Worm (Caenorhabditis elegans): ENCODE measurements around the gene ash-2.

ash-2 gene

DNA sequence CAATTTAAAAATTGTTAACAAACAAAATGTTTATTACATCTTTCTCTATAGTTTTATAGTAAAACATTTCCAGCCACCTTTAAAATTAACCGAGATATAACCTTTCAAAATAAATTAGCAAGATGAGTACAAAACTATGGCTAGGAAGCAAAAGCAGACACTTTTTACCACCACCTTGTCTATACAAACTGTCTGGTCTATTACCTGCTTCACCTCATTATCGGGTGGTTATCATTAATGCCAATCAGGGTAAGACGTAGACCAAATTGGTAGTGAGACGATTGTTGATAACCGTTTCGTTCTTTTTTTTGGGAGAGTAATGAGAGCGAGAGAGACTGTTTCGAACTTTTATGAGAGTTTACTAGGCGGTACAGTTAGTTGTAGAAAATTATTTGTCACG lies 43.2 kb upstream of the ash-2 start:
- TF ChIP-seq elt-2 (tag; optimal IDR thresholded peaks at IDR 0.05), result peak; percentile 24
- TF ChIP-seq sea-2 (GFP tag; optimal IDR thresholded peaks at IDR 0.05), result no peak
- TF ChIP-seq aly-2 (tag; optimal IDR thresholded peaks at IDR 0.05), result no peak

DNA sequence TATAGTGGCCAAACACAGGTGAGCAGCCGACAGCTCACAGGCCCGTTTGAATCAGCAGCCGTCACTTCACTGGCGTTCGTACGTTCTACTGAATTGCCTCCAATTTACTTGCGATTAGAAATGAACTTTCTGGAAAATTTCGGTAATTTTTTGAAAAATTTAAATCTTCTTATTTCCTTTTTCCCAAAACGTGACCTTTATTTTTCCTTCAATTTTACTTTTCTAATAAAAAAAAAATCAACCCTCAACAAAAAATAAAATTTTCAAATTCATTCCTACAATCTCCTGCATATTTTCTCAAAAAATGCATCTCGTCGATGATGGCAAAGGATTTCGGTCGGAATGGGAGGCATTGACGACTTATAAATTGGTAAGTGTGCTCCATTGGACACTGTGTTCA lies 31.2 kb upstream of the ash-2 start, which contains the start of gene W03C9.8:
W03C9.8 (plus strand) TSS at position 301 of the 400 bp plus-strand sequence.
- TF ChIP-seq nhr-28 (tag; optimal IDR thresholded peaks at IDR 0.05) (no peak), zag-1 (tag; optimal IDR thresholded peaks at IDR 0.05) (no peak), ceh-9 (tag; optimal IDR thresholded peaks at IDR 0.05) (no peak), tbx-2 (tag; optimal IDR thresholded peaks at IDR 0.05) (no peak), egl-5 (tag; optimal IDR thresholded peaks at IDR 0.05) (no peak), elt-2 (tag; optimal IDR thresholded peaks at IDR 0.05) (no peak), mdl-1 (tag; optimal IDR thresholded peaks at IDR 0.05) (no peak), ceh-82 (tag; optimal IDR thresholded peaks at IDR 0.05) (no peak), skn-1 (tag; optimal IDR thresholded peaks at IDR 0.05) (no peak), daf-12 (tag; optimal IDR thresholded peaks at IDR 0.05) (no peak), pqm-1 (tag; optimal IDR thresholded peaks at IDR 0.05) (no peak), lsy-12 (tag; optimal IDR thresholded peaks at IDR 0.05) (no peak), eor-1 (tag; optimal IDR thresholded peaks at IDR 0.05) (no peak), R02D3.7 (tag; optimal IDR thresholded peaks at IDR 0.05) (no peak), nhr-25 (tag; optimal IDR thresholded peaks at IDR 0.05) (no peak)

DNA sequence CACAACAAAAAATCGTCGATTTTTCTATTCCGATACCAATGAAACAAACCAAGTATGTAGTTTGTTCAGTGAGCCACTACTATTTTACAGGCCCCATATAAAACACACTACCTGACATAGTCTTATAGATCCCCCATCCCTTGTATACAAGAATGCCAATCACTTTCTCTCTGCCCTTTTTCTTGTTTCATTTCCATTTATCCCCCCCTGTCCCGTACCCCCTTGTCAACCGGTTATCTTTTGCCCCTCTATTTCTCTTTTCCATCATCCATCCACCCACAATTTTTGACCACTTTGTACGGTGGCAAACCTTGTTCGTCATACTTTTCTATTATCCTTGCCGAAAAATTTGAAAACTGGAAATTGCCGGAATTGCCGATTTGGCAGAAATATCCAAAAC lies 26.7 kb upstream of the ash-2 start:
- TF ChIP-seq lin-15B (tag; optimal IDR thresholded peaks at IDR 0.05) (no peak), nhr-76 (tag; optimal IDR thresholded peaks at IDR 0.05) (no peak), fos-1 (tag; optimal IDR thresholded peaks at IDR 0.05) (no peak), elt-2 (tag; optimal IDR thresholded peaks at IDR 0.05) (no peak), ama-1 (optimal IDR thresholded peaks at IDR 0.05) (no peak), ztf-11 (tag; optimal IDR thresholded peaks at IDR 0.05) (no peak), ceh-9 (tag; optimal IDR thresholded peaks at IDR 0.05) (no peak), jun-1 (tag; optimal IDR thresholded peaks at IDR 0.05) (no peak), fkh-2 (tag; optimal IDR thresholded peaks at IDR 0.05) (no peak), elt-1 (tag; optimal IDR thresholded peaks at IDR 0.05) (no peak), pqm-1 (tag; optimal IDR thresholded peaks at IDR 0.05) (no peak), ceh-16 (tag; optimal IDR thresholded peaks at IDR 0.05) (no peak), snpc-4 (tag; optimal IDR thresholded peaks at IDR 0.05) (no peak), skn-1 (tag; optimal IDR thresholded peaks at IDR 0.05) (no peak), pha-4 (tag; optimal IDR thresholded peaks at IDR 0.05) (no peak), lin-39 (tag; optimal IDR thresholded peaks at IDR 0.05) (no peak), lsy-12 (tag; optimal IDR thresholded peaks at IDR 0.05) (no peak), unc-62 (GFP tag; optimal IDR thresholded peaks at IDR 0.05) (no peak)

DNA sequence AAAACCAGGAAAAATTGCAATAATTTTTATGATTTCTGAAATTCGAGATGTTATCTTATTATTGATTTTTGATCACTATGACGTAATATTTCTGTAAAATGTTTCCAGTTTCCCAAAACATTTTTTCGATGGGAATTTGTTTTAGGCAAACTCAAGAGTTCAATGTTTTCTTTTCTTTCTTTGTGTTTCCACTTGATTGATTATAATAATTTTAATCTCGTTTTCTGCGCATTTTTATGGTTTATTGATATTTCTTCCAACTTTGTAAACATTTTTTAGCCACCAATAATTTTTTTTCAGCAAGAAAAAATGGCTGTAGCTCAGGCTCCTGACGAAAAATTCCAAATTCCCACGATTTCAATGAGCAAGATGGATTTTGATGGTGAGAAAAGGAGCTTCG lies 25.4 kb upstream of the ash-2 start, which contains the start of gene W03C9.6:
W03C9.6 (plus strand) TSS at position 301 of the 400 bp plus-strand sequence.
- no peak for TF ChIP-seq nhr-76 (tag; optimal IDR thresholded peaks at IDR 0.05)
- no peak for TF ChIP-seq nhr-12 (tag; optimal IDR thresholded peaks at IDR 0.05)
- TF ChIP-seq elt-1 (tag; optimal IDR thresholded peaks at IDR 0.05), result no peak
- no peak for TF ChIP-seq nhr-237 (tag; optimal IDR thresholded peaks at IDR 0.05)
- no peak for TF ChIP-seq ztf-4 (tag; optimal IDR thresholded peaks at IDR 0.05)
- TF ChIP-seq lin-39 (tag; optimal IDR thresholded peaks at IDR 0.05), result no peak
- no peak for TF ChIP-seq sea-2 (GFP tag; optimal IDR thresholded peaks at IDR 0.05)
- no peak for TF ChIP-seq R02D3.7 (tag; optimal IDR thresholded peaks at IDR 0.05)
- TF ChIP-seq eor-1 (tag; optimal IDR thresholded peaks at IDR 0.05), result no peak
- no peak for TF ChIP-seq jun-1 (tag; optimal IDR thresholded peaks at IDR 0.05)
- no peak for TF ChIP-seq ceh-82 (tag; optimal IDR thresholded peaks at IDR 0.05)
- no peak for TF ChIP-seq fkh-2 (tag; optimal IDR thresholded peaks at IDR 0.05)
- no peak for TF ChIP-seq nhr-11 (tag; optimal IDR thresholded peaks at IDR 0.05)
- no peak for TF ChIP-seq mml-1 (tag; optimal IDR thresholded peaks at IDR 0.05)
- no peak for TF ChIP-seq ceh-16 (tag; optimal IDR thresholded peaks at IDR 0.05)
- no peak for TF ChIP-seq ceh-28 (tag; optimal IDR thresholded peaks at IDR 0.05)
- TF ChIP-seq ama-1 (optimal IDR thresholded peaks at IDR 0.05), result no peak

DNA sequence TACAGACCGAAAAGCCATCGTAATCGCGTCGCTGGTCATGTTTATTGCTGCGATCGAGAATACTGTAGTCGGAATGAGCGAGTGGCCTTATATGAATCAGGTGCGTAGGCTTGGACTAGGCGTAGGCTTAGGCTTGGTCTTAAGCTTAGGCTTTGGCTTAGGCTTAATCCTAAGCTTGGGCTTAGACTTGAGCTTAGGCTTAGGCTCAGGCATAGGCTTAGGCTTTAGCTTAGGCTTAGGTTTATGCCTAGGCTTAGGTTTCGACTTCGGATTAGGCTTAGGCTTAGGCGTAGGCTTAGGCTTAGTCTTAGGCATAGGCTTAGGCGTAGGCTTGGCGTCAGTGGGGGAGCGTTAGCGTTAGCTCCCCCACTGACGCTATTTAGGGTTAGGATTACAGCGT lies 24.8 kb upstream of the ash-2 start:
- TF ChIP-seq tbx-2 (tag; optimal IDR thresholded peaks at IDR 0.05) (no peak), unc-39 (tag; optimal IDR thresholded peaks at IDR 0.05) (no peak), ztf-4 (tag; optimal IDR thresholded peaks at IDR 0.05) (no peak), egl-27 (tag; optimal IDR thresholded peaks at IDR 0.05) (no peak), eor-1 (tag; optimal IDR thresholded peaks at IDR 0.05) (no peak), ceh-16 (tag; optimal IDR thresholded peaks at IDR 0.05) (no peak), ceh-28 (tag; optimal IDR thresholded peaks at IDR 0.05) (no peak), skn-1 (tag; optimal IDR thresholded peaks at IDR 0.05) (no peak)
